Fruit fly (Drosophila melanogaster) whole organism, prepupa: ENCODE measurements around the gene Ktch.

Experiments
- Blimp-1 ChIP-seq: fragments of 200-800 bp; sonication (Bioruptor generic); optimal IDR thresholded peaks from 3 replicates; lab custom pipeline; 2017; ENCODE audit warnings: missing biosample characterization, missing genetic modification characterization, mild to moderate bottlenecking, moderate library complexity, missing genetic modification reagents
- CG10631 ChIP-seq: fragments of 200-800 bp; sonication (Bioruptor generic); optimal IDR thresholded peaks from 2 replicates; lab custom pipeline; 2016; ENCODE audit warnings: missing biosample characterization, missing genetic modification characterization
- CG11294 ChIP-seq: fragments of 200-800 bp; sonication (Bioruptor generic); IDR thresholded peaks from 2 replicates; pipeline ENCODE4 v1.3.6; 2022; ENCODE audit warnings: missing biosample characterization, missing genetic modification characterization
- CG11902 ChIP-seq: fragments of 200-800 bp; sonication (Bioruptor generic); optimal IDR thresholded peaks from 3 replicates; lab custom pipeline; 2016; ENCODE audit warnings: missing biosample characterization, missing genetic modification characterization
- CG31627 ChIP-seq: fragments of 200-800 bp; sonication (Bioruptor generic); optimal IDR thresholded peaks from 3 replicates; lab custom pipeline; 2016; ENCODE audit warnings: missing biosample characterization, missing genetic modification characterization
- CG32006 ChIP-seq: fragments of 200-800 bp; sonication (Bioruptor generic); optimal IDR thresholded peaks from 3 replicates; lab custom pipeline; 2017; ENCODE audit warnings: missing biosample characterization, mild to moderate bottlenecking, missing genetic modification characterization
- CG34406 ChIP-seq: fragments of 200-800 bp; sonication (Bioruptor generic); optimal IDR thresholded peaks from 3 replicates; lab custom pipeline; 2016; ENCODE audit warnings: missing biosample characterization, missing genetic modification characterization
- CG3919 ChIP-seq: fragments of 200-800 bp; sonication (Bioruptor generic); optimal IDR thresholded peaks from 3 replicates; lab custom pipeline; 2016; ENCODE audit warnings: missing biosample characterization, missing genetic modification characterization
- CG6276 ChIP-seq: fragments of 200-800 bp; sonication (Bioruptor generic); optimal IDR thresholded peaks from 2 replicates; lab custom pipeline; 2017; ENCODE audit warnings: missing biosample characterization, mild to moderate bottlenecking, missing genetic modification characterization
- CG6792 ChIP-seq: fragments of 200-800 bp; sonication (Bioruptor generic); optimal IDR thresholded peaks from 3 replicates; lab custom pipeline; 2016; ENCODE audit warnings: missing biosample characterization, missing genetic modification characterization
- CG6808 ChIP-seq: fragments of 200-800 bp; sonication (Bioruptor generic); optimal IDR thresholded peaks from 3 replicates; lab custom pipeline; 2017; ENCODE audit warnings: missing biosample characterization, missing genetic modification characterization, mild to moderate bottlenecking, moderate library complexity, missing genetic modification reagents
- CG6854 ChIP-seq: fragments of 200-800 bp; sonication (Bioruptor generic); optimal IDR thresholded peaks from 2 replicates; lab custom pipeline; 2017; ENCODE audit warnings: missing biosample characterization, mild to moderate bottlenecking, missing genetic modification characterization
- CG7368 ChIP-seq: fragments of 200-800 bp; sonication (Bioruptor generic); optimal IDR thresholded peaks from 3 replicates; lab custom pipeline; 2016; ENCODE audit warnings: missing biosample characterization, missing genetic modification characterization
- CG8119 ChIP-seq: fragments of 200-800 bp; sonication (Bioruptor generic); IDR thresholded peaks from 3 replicates; pipeline ENCODE4 v1.3.6; 2022; ENCODE audit warnings: missing biosample characterization, missing genetic modification characterization
- CG8319 ChIP-seq: fragments of 200-800 bp; sonication (Bioruptor generic); optimal IDR thresholded peaks from 3 replicates; lab custom pipeline; 2016; ENCODE audit warnings: missing biosample characterization, missing genetic modification characterization
- Eip78C ChIP-seq: fragments of 200-800 bp; sonication (Bioruptor generic); peaks from one replicate; lab custom pipeline; 2016; ENCODE audit warnings: missing biosample characterization, missing genetic modification characterization
- Eip93F ChIP-seq: fragments of 200-800 bp; sonication (Bioruptor generic); optimal IDR thresholded peaks from 2 replicates; lab custom pipeline; 2016; ENCODE audit warnings: missing biosample characterization, mild to moderate bottlenecking, missing genetic modification characterization
- Ets21C ChIP-seq: fragments of 200-800 bp; sonication (Bioruptor generic); optimal IDR thresholded peaks from 3 replicates; lab custom pipeline; 2016; ENCODE audit warnings: missing biosample characterization, missing genetic modification characterization
- Gug ChIP-seq: fragments of 200-800 bp; sonication (Bioruptor generic); IDR thresholded peaks from 2 replicates; pipeline ENCODE4 v1.3.6; 2022; ENCODE audit warnings: missing biosample characterization, missing genetic modification characterization
- Hr38 ChIP-seq: sonication (Bioruptor generic); optimal IDR thresholded peaks from 2 replicates; lab custom pipeline; 2016; ENCODE audit warnings: missing biosample characterization, missing genetic modification characterization
- Hr4 ChIP-seq: fragments of 200-800 bp; sonication (Bioruptor generic); optimal IDR thresholded peaks from 3 replicates; lab custom pipeline; 2016; ENCODE audit warnings: missing biosample characterization, missing genetic modification characterization
- Sox102F ChIP-seq: fragments of 200-800 bp; sonication (Bioruptor generic); optimal IDR thresholded peaks from 2 replicates; lab custom pipeline; 2016; ENCODE audit warnings: missing biosample characterization, mild to moderate bottlenecking, missing genetic modification characterization
- Sox15 ChIP-seq: fragments of 200-800 bp; sonication (Bioruptor generic); optimal IDR thresholded peaks from 3 replicates; lab custom pipeline; 2016; ENCODE audit warnings: missing biosample characterization, missing genetic modification characterization
- achi ChIP-seq: fragments of 200-800 bp; sonication (Bioruptor generic); optimal IDR thresholded peaks from 3 replicates; lab custom pipeline; 2016; ENCODE audit warnings: missing biosample characterization, missing genetic modification characterization
- dac ChIP-seq: fragments of 200-800 bp; sonication (Bioruptor generic); optimal IDR thresholded peaks from 2 replicates; lab custom pipeline; 2017; ENCODE audit warnings: missing biosample characterization, mild to moderate bottlenecking, missing genetic modification characterization
- dsx ChIP-seq: fragments of 200-800 bp; optimal IDR thresholded peaks from 3 replicates; lab custom pipeline; 2019; ENCODE audit warnings: missing biosample characterization, mild to moderate bottlenecking, missing genetic modification characterization, moderate library complexity; ENCODE audit not compliant: poor library complexity, severe bottlenecking
- eg ChIP-seq: fragments of 200-800 bp; sonication (Bioruptor generic); IDR thresholded peaks from 3 replicates; pipeline ENCODE4 v1.3.6; 2022; ENCODE audit warnings: missing biosample characterization, missing genetic modification characterization
- esn ChIP-seq: fragments of 200-800 bp; sonication (Bioruptor generic); optimal IDR thresholded peaks from 2 replicates; lab custom pipeline; 2016; ENCODE audit warnings: missing biosample characterization, mild to moderate bottlenecking, missing genetic modification characterization, moderate library complexity
- fd85E ChIP-seq: fragments of 200-800 bp; sonication (Bioruptor generic); optimal IDR thresholded peaks from 3 replicates; lab custom pipeline; 2016; ENCODE audit warnings: missing biosample characterization, missing genetic modification characterization
- fkh ChIP-seq: fragments of 200-800 bp; sonication (Bioruptor generic); optimal IDR thresholded peaks from 3 replicates; lab custom pipeline; 2017; ENCODE audit warnings: missing biosample characterization, mild to moderate bottlenecking, missing genetic modification characterization, moderate library complexity
- net ChIP-seq: fragments of 200-800 bp; sonication (Bioruptor generic); optimal IDR thresholded peaks from 3 replicates; lab custom pipeline; 2016; ENCODE audit warnings: missing biosample characterization, missing genetic modification characterization
- pdm3 ChIP-seq: fragments of 200-800 bp; sonication (Bioruptor generic); optimal IDR thresholded peaks from 3 replicates; lab custom pipeline; 2016; ENCODE audit warnings: missing biosample characterization, missing genetic modification characterization
- ss ChIP-seq, 2 experiments: fragments of 200-800 bp; sonication (Bioruptor generic); optimal IDR thresholded peaks; 2 replicates in 1 of 2; 3 replicates in 1 of 2; lab custom pipeline; 2017 to 2018; ENCODE audit warnings: mild to moderate bottlenecking in 2 of 2, missing biosample characterization in 2 of 2, missing genetic modification characterization in 2 of 2, moderate library complexity in 1 of 2
- topi ChIP-seq: fragments of 200-800 bp; sonication (Bioruptor generic); optimal IDR thresholded peaks from 3 replicates; lab custom pipeline; 2016; ENCODE audit warnings: missing biosample characterization, missing genetic modification characterization
- vri ChIP-seq: fragments of 200-800 bp; sonication (Bioruptor generic); optimal IDR thresholded peaks from 3 replicates; lab custom pipeline; 2016; ENCODE audit warnings: missing biosample characterization, mild to moderate bottlenecking, missing genetic modification characterization

The Ktch gene

dm6 chr3R:31134056-31134455 lies 3.6 kb upstream of the Ktch start, which contains the start of gene Gycbeta100B (continued):
- TF ChIP-seq topi (GFP tag; lab: Kevin White, UChicago) = peak; percentile 5
- TF ChIP-seq Sox102F (GFP tag; lab: Kevin White, UChicago) = peak; percentile 13
- peak; percentile 33 for TF ChIP-seq fkh
- TF ChIP-seq CG6276 (GFP tag; lab: Kevin White, UChicago) = peak; percentile 10
- TF ChIP-seq CG3919 (GFP tag; lab: Kevin White, UChicago) = peak; percentile 68
- TF ChIP-seq CG11294 (GFP tag; lab: Robert Waterston, UW) = no peak
- peak; percentile 26 for TF ChIP-seq Hr4
- no peak for TF ChIP-seq fd85E (GFP tag; lab: Kevin White, UChicago)
- no peak for TF ChIP-seq Gug (GFP tag; lab: Robert Waterston, UW)
- no peak for TF ChIP-seq CG8119 (GFP tag; lab: Robert Waterston, UW)
- peak; percentile 28 for TF ChIP-seq CG32006 (GFP tag; lab: Kevin White, UChicago)
- no peak for TF ChIP-seq Blimp-1
- TF ChIP-seq CG6854 (GFP tag; lab: Kevin White, UChicago) = no peak
- TF ChIP-seq CG6792 (GFP tag; lab: Kevin White, UChicago) = no peak
- no peak for TF ChIP-seq Eip93F (GFP tag; lab: Kevin White, UChicago)

- TF ChIP-seq eg (no peak), dac (GFP tag; lab: Kevin White, UChicago) (no peak), Sox102F (GFP tag; lab: Kevin White, UChicago) (no peak), fkh (peak; percentile 60)
Observed at dm6 chr3R:31127357-31127775, 3.1 kb downstream of the Ktch start.

dm6 chr3R:31125746-31126199 lies 4.7 kb downstream of the Ktch start, which contains the start of gene CG15554:
Gene CG15554, plus strand, starts transcription at chr3R:31126149.
- TF ChIP-seq Eip78C (GFP tag; lab: Kevin White, UChicago) = no peak
- TF ChIP-seq CG6854 (GFP tag; lab: Kevin White, UChicago) = no peak
- no peak for TF ChIP-seq Eip93F (GFP tag; lab: Kevin White, UChicago)
- no peak for TF ChIP-seq CG11294 (GFP tag; lab: Robert Waterston, UW)
- TF ChIP-seq CG11902 = no peak
- no peak for TF ChIP-seq Gug (GFP tag; lab: Robert Waterston, UW)
- no peak for TF ChIP-seq CG31627
- no peak for TF ChIP-seq ss (GFP tag; optimal IDR thresholded peaks at IDR 0.05; lab: Kevin White, UChicago)

dm6 chr3R:31123315-31123714 lies 7.2 kb downstream of the Ktch start, which contains the start of gene Prosalpha3T:
Gene Prosalpha3T, minus strand, starts transcription at chr3R:31123415.
- TF ChIP-seq eg (no peak), fkh (no peak), CG3919 (GFP tag; lab: Kevin White, UChicago) (no peak), Eip78C (GFP tag; lab: Kevin White, UChicago) (no peak), CG7368 (no peak), achi (no peak), vri (no peak), Ets21C (GFP tag; lab: Kevin White, UChicago) (no peak), esn (no peak), dsx (no peak), Hr38 (no peak), Gug (GFP tag; lab: Robert Waterston, UW) (no peak)

dm6 chr3R:31119854-31120423 lies 10.5 kb downstream of the Ktch start:
- no peak for TF ChIP-seq pdm3
- TF ChIP-seq CG6808 (GFP tag; lab: Kevin White, UChicago) = no peak
- TF ChIP-seq CG8319 (GFP tag; lab: Kevin White, UChicago) = no peak
- TF ChIP-seq Sox15 (GFP tag; lab: Kevin White, UChicago) = no peak
- no peak for TF ChIP-seq net (GFP tag; lab: Kevin White, UChicago)
- no peak for TF ChIP-seq fd85E (GFP tag; lab: Kevin White, UChicago)
- TF ChIP-seq CG34406 = no peak
- TF ChIP-seq fkh = no peak
- no peak for TF ChIP-seq topi (GFP tag; lab: Kevin White, UChicago)
- no peak for TF ChIP-seq ss (GFP tag; optimal IDR thresholded peaks at IDR 0.05; lab: Kevin White, UChicago)
- no peak for TF ChIP-seq vri
- TF ChIP-seq CG6276 (GFP tag; lab: Kevin White, UChicago) = no peak
- TF ChIP-seq CG10631 (GFP tag; lab: Kevin White, UChicago) = no peak
